ENCODE assay signal across 4 worm cellular contexts in the genomic region with DNA sequence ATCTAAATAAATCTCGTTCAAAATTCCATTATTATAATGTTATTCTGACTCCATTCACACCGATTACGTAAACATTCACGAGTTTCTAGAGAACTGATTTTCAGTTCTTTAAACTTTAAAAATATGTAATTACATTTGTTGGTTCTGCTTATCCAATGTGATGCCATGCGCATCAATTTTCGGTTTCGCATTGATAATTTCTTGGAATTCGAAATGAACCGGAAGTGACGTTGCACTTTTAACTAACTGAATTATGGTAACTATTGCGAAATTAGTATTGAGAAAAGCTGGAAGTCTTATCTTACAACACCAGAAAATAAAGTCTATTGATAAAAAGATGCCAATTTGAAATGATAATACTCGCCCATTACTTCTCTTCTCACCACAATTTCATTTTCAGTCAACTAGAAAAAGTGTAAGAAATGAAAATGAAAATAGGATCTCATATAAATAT.
TF ChIP-seq lines count a peak whose summit lies in the region.

No protein-coding gene starts in this region.

TF ChIP-seq in whole organism, L1 larva, 84 proteins besides CTCF, POLR2A, EP300 and RAD21 (continued from another document and continues in another):
- TF ChIP-seq lin-14 (GFP tag; optimal IDR thresholded peaks at IDR 0.05; lab: Kevin White, UChicago): peak; percentile 67
- no peak for TF ChIP-seq fkh-4 (tag; optimal IDR thresholded peaks at IDR 0.05; lab: Kevin White, UChicago; ENCODE audit: borderline replicate concordance)
- TF ChIP-seq zip-4 (GFP tag; optimal IDR thresholded peaks at IDR 0.05; lab: Kevin White, UChicago): peak; percentile 60
- peak in 1 of 2 experiments; percentile 32 for TF ChIP-seq lin-35 (GFP tag; optimal IDR thresholded peaks at IDR 0.05; lab: Kevin White, UChicago)
- no peak for TF ChIP-seq aly-2 (tag; optimal IDR thresholded peaks at IDR 0.05; lab: Kevin White, UChicago)
- TF ChIP-seq nhr-85 (tag; lab: Kevin White, UChicago): no peak
- no peak for TF ChIP-seq efl-1 (optimal IDR thresholded peaks at IDR 0.05; lab: Kevin White, UChicago)
- TF ChIP-seq efl-1 (GFP tag; optimal IDR thresholded peaks at IDR 0.05 in 1 of 2; lab: Kevin White, UChicago): peak in 1 of 2 experiments; percentile 40
- peak; percentile 69 for TF ChIP-seq elt-2 (tag; optimal IDR thresholded peaks at IDR 0.05; lab: Kevin White, UChicago)
- peak; percentile 14 for TF ChIP-seq fkh-10 (GFP tag; optimal IDR thresholded peaks at IDR 0.05; lab: Kevin White, UChicago)
- TF ChIP-seq sox-4 (tag; optimal IDR thresholded peaks at IDR 0.05; lab: Kevin White, UChicago): peak; percentile 96
- TF ChIP-seq ceh-63 (GFP tag; optimal IDR thresholded peaks at IDR 0.05; lab: Kevin White, UChicago): no peak
- peak; percentile 92 for TF ChIP-seq fkh-8 (tag; optimal IDR thresholded peaks at IDR 0.05; lab: Kevin White, UChicago)
- peak; percentile 10 for TF ChIP-seq lin-13 (GFP tag; optimal IDR thresholded peaks at IDR 0.05; lab: Kevin White, UChicago)
- no peak for TF ChIP-seq skn-1 (tag; optimal IDR thresholded peaks at IDR 0.05; lab: Kevin White, UChicago)
- TF ChIP-seq xbp-1 (tag; optimal IDR thresholded peaks at IDR 0.05; lab: Kevin White, UChicago): peak; percentile 18
- no peak for TF ChIP-seq nhr-84 (tag; optimal IDR thresholded peaks at IDR 0.05; lab: Kevin White, UChicago)
- TF ChIP-seq egl-13 (tag; optimal IDR thresholded peaks at IDR 0.05; lab: Kevin White, UChicago): peak; percentile 71
- peak; percentile 82 for TF ChIP-seq nhr-47 (tag; optimal IDR thresholded peaks at IDR 0.05; lab: Kevin White, UChicago)
- peak; percentile 69 for TF ChIP-seq nhr-11 (tag; optimal IDR thresholded peaks at IDR 0.05; lab: Kevin White, UChicago)
- TF ChIP-seq ceh-90 (tag; optimal IDR thresholded peaks at IDR 0.05; lab: Kevin White, UChicago): peak; percentile 19
- no peak for TF ChIP-seq snpc-4 (tag; optimal IDR thresholded peaks at IDR 0.05; lab: Kevin White, UChicago)
- TF ChIP-seq jun-1 (tag; optimal IDR thresholded peaks at IDR 0.05; lab: Kevin White, UChicago): no peak
- TF ChIP-seq dsc-1 (tag; optimal IDR thresholded peaks at IDR 0.05; lab: Kevin White, UChicago): peak; percentile 93
- peak; percentile 16 for TF ChIP-seq ceh-8 (GFP tag; optimal IDR thresholded peaks at IDR 0.05; lab: Kevin White, UChicago)
- TF ChIP-seq ets-5 (GFP tag; IDR thresholded peaks at IDR 0.05; lab: Robert Waterston, UW): no peak
- TF ChIP-seq egl-27 (tag; optimal IDR thresholded peaks at IDR 0.05; lab: Kevin White, UChicago): no peak
- TF ChIP-seq efl-3 (GFP tag; optimal IDR thresholded peaks at IDR 0.05; lab: Kevin White, UChicago): no peak
- no peak for TF ChIP-seq Y116A8C.19 (tag; optimal IDR thresholded peaks at IDR 0.05; lab: Kevin White, UChicago; ENCODE audit: borderline replicate concordance)
- peak; percentile 35 for TF ChIP-seq swsn-7 (tag; optimal IDR thresholded peaks at IDR 0.05; lab: Kevin White, UChicago)
- peak; percentile 7 for TF ChIP-seq tbx-2 (tag; optimal IDR thresholded peaks at IDR 0.05; lab: Kevin White, UChicago)
- TF ChIP-seq hlh-4 (tag; optimal IDR thresholded peaks at IDR 0.05; lab: Kevin White, UChicago): no peak

TF ChIP-seq in whole organism, L2 larva, 48 proteins besides CTCF, POLR2A, EP300 and RAD21 (continued from another document):
- no peak for TF ChIP-seq elt-3 (tag; optimal IDR thresholded peaks at IDR 0.05; lab: Kevin White, UChicago)
- TF ChIP-seq C34F6.9 (tag; optimal IDR thresholded peaks at IDR 0.05; lab: Kevin White, UChicago): peak; percentile 22
- peak; percentile 1 for TF ChIP-seq nhr-129 (tag; optimal IDR thresholded peaks at IDR 0.05; lab: Kevin White, UChicago)
- TF ChIP-seq sem-4 (tag; optimal IDR thresholded peaks at IDR 0.05; lab: Kevin White, UChicago): no peak
- TF ChIP-seq blmp-1 (tag; optimal IDR thresholded peaks at IDR 0.05; lab: Kevin White, UChicago; ENCODE audit: insufficient read depth): no peak
- no peak for TF ChIP-seq unc-62 (GFP tag; optimal IDR thresholded peaks at IDR 0.05; lab: Kevin White, UChicago)
- no peak for TF ChIP-seq nhr-25 (tag; optimal IDR thresholded peaks at IDR 0.05; lab: Kevin White, UChicago)
- TF ChIP-seq ztf-11 (tag; optimal IDR thresholded peaks at IDR 0.05; lab: Kevin White, UChicago): no peak
- TF ChIP-seq nhr-10 (tag; optimal IDR thresholded peaks at IDR 0.05; lab: Kevin White, UChicago): no peak
- TF ChIP-seq F13H6.1 (tag; optimal IDR thresholded peaks at IDR 0.05; lab: Kevin White, UChicago): no peak
- no peak for TF ChIP-seq mdl-1 (tag; optimal IDR thresholded peaks at IDR 0.05; lab: Kevin White, UChicago)
- peak; percentile 6 for TF ChIP-seq nhr-6 (tag; optimal IDR thresholded peaks at IDR 0.05; lab: Kevin White, UChicago)
- no peak for TF ChIP-seq mab-5 (tag; optimal IDR thresholded peaks at IDR 0.05; lab: Kevin White, UChicago)
- TF ChIP-seq Y55F3AM.14 (GFP tag; optimal IDR thresholded peaks at IDR 0.05; lab: Kevin White, UChicago): no peak
- no peak for TF ChIP-seq unc-55 (GFP tag; optimal IDR thresholded peaks at IDR 0.05; lab: Kevin White, UChicago)
- no peak for TF ChIP-seq nhr-23 (tag; optimal IDR thresholded peaks at IDR 0.05; lab: Kevin White, UChicago)
- no peak for TF ChIP-seq ceh-16 (tag; optimal IDR thresholded peaks at IDR 0.05; lab: Kevin White, UChicago)
- TF ChIP-seq nhr-237 (tag; optimal IDR thresholded peaks at IDR 0.05; lab: Kevin White, UChicago): no peak
- TF ChIP-seq ceh-82 (tag; optimal IDR thresholded peaks at IDR 0.05; lab: Kevin White, UChicago): no peak
- TF ChIP-seq lin-11 (tag; optimal IDR thresholded peaks at IDR 0.05; lab: Kevin White, UChicago): no peak
- TF ChIP-seq ama-1 (optimal IDR thresholded peaks at IDR 0.05; lab: Kevin White, UChicago): no peak
- no peak for TF ChIP-seq mbf-1 (tag; optimal IDR thresholded peaks at IDR 0.05; lab: Kevin White, UChicago)
- TF ChIP-seq fos-1 (tag; optimal IDR thresholded peaks at IDR 0.05; lab: Kevin White, UChicago): peak; percentile 92
- TF ChIP-seq lsy-2 (tag; optimal IDR thresholded peaks at IDR 0.05; lab: Kevin White, UChicago): peak; percentile 5 to 56
- TF ChIP-seq ztf-4 (tag; optimal IDR thresholded peaks at IDR 0.05; lab: Kevin White, UChicago): peak; percentile 46
- no peak for TF ChIP-seq R02D3.7 (tag; optimal IDR thresholded peaks at IDR 0.05; lab: Kevin White, UChicago)
- TF ChIP-seq lin-13 (GFP tag; optimal IDR thresholded peaks at IDR 0.05; lab: Kevin White, UChicago): no peak
- TF ChIP-seq snpc-4 (tag; optimal IDR thresholded peaks at IDR 0.05; lab: Kevin White, UChicago): no peak
- no peak for TF ChIP-seq nhr-77 (tag; optimal IDR thresholded peaks at IDR 0.05; lab: Kevin White, UChicago)
- TF ChIP-seq nhr-21 (tag; optimal IDR thresholded peaks at IDR 0.05; lab: Kevin White, UChicago): peak; percentile 78

TF ChIP-seq in whole organism, L3 larva, 47 proteins besides CTCF, POLR2A, EP300 and RAD21 (continued from another document):
- no peak for TF ChIP-seq nhr-28 (tag; optimal IDR thresholded peaks at IDR 0.05; lab: Kevin White, UChicago)
- no peak for TF ChIP-seq ceh-82 (tag; optimal IDR thresholded peaks at IDR 0.05; lab: Kevin White, UChicago)
- no peak for TF ChIP-seq eor-1 (tag; optimal IDR thresholded peaks at IDR 0.05; lab: Kevin White, UChicago)
- TF ChIP-seq snpc-4 (tag; optimal IDR thresholded peaks at IDR 0.05; lab: Kevin White, UChicago): no peak
- TF ChIP-seq nfya-1 (tag; optimal IDR thresholded peaks at IDR 0.05; lab: Kevin White, UChicago; ENCODE audit: insufficient read depth): no peak
- no peak for TF ChIP-seq nhr-12 (tag; optimal IDR thresholded peaks at IDR 0.05; lab: Kevin White, UChicago)
- TF ChIP-seq lin-39 (tag; optimal IDR thresholded peaks at IDR 0.05; lab: Kevin White, UChicago): no peak
- peak; percentile 2 for TF ChIP-seq tbx-2 (tag; optimal IDR thresholded peaks at IDR 0.05; lab: Kevin White, UChicago)
- TF ChIP-seq nhr-67 (tag; optimal IDR thresholded peaks at IDR 0.05; lab: Kevin White, UChicago): no peak

TF ChIP-seq in whole organism, L4 larva, 104 proteins besides CTCF, POLR2A, EP300 and RAD21 (continued from another document):
- TF ChIP-seq pqm-1 (tag; optimal IDR thresholded peaks at IDR 0.05; lab: Kevin White, UChicago) (peak; percentile 91), F37D6.2 (tag; optimal IDR thresholded peaks at IDR 0.05; lab: Kevin White, UChicago) (peak; percentile 7), nhr-11 (tag; optimal IDR thresholded peaks at IDR 0.05; lab: Kevin White, UChicago) (peak; percentile 8), unc-62 (GFP tag; optimal IDR thresholded peaks at IDR 0.05 in 1 of 2; lab: Kevin White, UChicago) (peak in 1 of 2 experiments; percentile 34), unc-62 (tag; optimal IDR thresholded peaks at IDR 0.05; lab: Kevin White, UChicago) (no peak), nhr-77 (tag; optimal IDR thresholded peaks at IDR 0.05; lab: Kevin White, UChicago) (peak; percentile 70), Y75B8A.6 (GFP tag; IDR thresholded peaks at IDR 0.05; lab: Robert Waterston, UW) (no peak), T20F7.1 (GFP tag; optimal IDR thresholded peaks at IDR 0.05; lab: Kevin White, UChicago) (peak; percentile 5)
